Worm (Caenorhabditis elegans) whole organism, late embryonic: ENCODE data around the gene cyp-43A1.

Source experiments
- F13H6.1 ChIP-seq: sonication (generic microtip); optimal IDR thresholded peaks from 2 replicates; lab custom pipeline; 2016; ENCODE audit warnings: missing genetic modification characterization, missing compliant biosample characterization
- ahr-1 ChIP-seq: sonication (generic microtip); optimal IDR thresholded peaks from 2 replicates; lab custom pipeline; 2016; ENCODE audit warnings: missing genetic modification characterization, missing compliant biosample characterization
- ama-1 ChIP-seq: fragments of 150-350 bp; optimal IDR thresholded peaks from 2 replicates; lab custom pipeline; 2014
- ceh-14 ChIP-seq: sonication (generic microtip); optimal IDR thresholded peaks from 2 replicates; lab custom pipeline; 2016; ENCODE audit warnings: missing genotype, missing genetic modification characterization, missing compliant biosample characterization
- ceh-18 ChIP-seq: sonication (generic microtip); optimal IDR thresholded peaks from 2 replicates; lab custom pipeline; 2016; ENCODE audit warnings: missing genetic modification characterization, missing compliant biosample characterization
- ceh-2 ChIP-seq: sonication (generic microtip); optimal IDR thresholded peaks from 2 replicates; lab custom pipeline; 2016; ENCODE audit warnings: missing genotype, missing genetic modification characterization, missing compliant biosample characterization
- ceh-24 ChIP-seq: sonication (generic microtip); optimal IDR thresholded peaks from 2 replicates; lab custom pipeline; 2016; ENCODE audit warnings: mild to moderate bottlenecking, missing genetic modification characterization, missing compliant biosample characterization
- ceh-31 ChIP-seq: sonication (generic microtip); optimal IDR thresholded peaks from 2 replicates; lab custom pipeline; 2016; ENCODE audit warnings: missing genetic modification characterization, missing compliant biosample characterization
- ceh-34 ChIP-seq: sonication (generic microtip); optimal IDR thresholded peaks from 2 replicates; lab custom pipeline; 2016; ENCODE audit warnings: mild to moderate bottlenecking, missing genetic modification characterization, missing compliant biosample characterization
- eyg-1 ChIP-seq: sonication (generic microtip); optimal IDR thresholded peaks from 2 replicates; lab custom pipeline; 2016; ENCODE audit warnings: missing genotype, missing genetic modification characterization, missing compliant biosample characterization
- fax-1 ChIP-seq: sonication (generic microtip); optimal IDR thresholded peaks from 2 replicates; lab custom pipeline; 2016; ENCODE audit warnings: missing genotype, missing genetic modification characterization, missing compliant biosample characterization
- fkh-10 ChIP-seq: fragments of 150-350 bp; optimal IDR thresholded peaks from 2 replicates; lab custom pipeline; 2014; ENCODE audit warnings: missing biosample characterization, missing genetic modification reagents, missing genetic modification characterization
- hlh-13 ChIP-seq: fragments of 200-800 bp; sonication (Bioruptor generic); optimal IDR thresholded peaks from 2 replicates; lab custom pipeline; 2018; ENCODE audit warnings: mild to moderate bottlenecking, missing genetic modification characterization, missing compliant biosample characterization
- hlh-15 ChIP-seq: sonication (generic microtip); optimal IDR thresholded peaks from 2 replicates; lab custom pipeline; 2016; ENCODE audit warnings: missing genetic modification characterization, missing compliant biosample characterization
- hlh-6 ChIP-seq: sonication (generic microtip); optimal IDR thresholded peaks from 2 replicates; lab custom pipeline; 2016; ENCODE audit warnings: missing genotype, missing genetic modification characterization, missing compliant biosample characterization
- nfya-1 ChIP-seq: sonication (generic microtip); optimal IDR thresholded peaks from 2 replicates; lab custom pipeline; 2017; ENCODE audit warnings: missing genetic modification characterization, mild to moderate bottlenecking, missing compliant biosample characterization, antibody characterized with exemption, moderate library complexity
- nhr-11 ChIP-seq: fragments of 150-350 bp; optimal IDR thresholded peaks from 2 replicates; lab custom pipeline; 2014; ENCODE audit warnings: missing biosample characterization, missing genetic modification characterization
- npax-4 ChIP-seq: sonication (generic microtip); optimal IDR thresholded peaks from 2 replicates; lab custom pipeline; 2016; ENCODE audit warnings: missing genetic modification characterization, missing compliant biosample characterization
- pag-3 ChIP-seq: sonication (generic microtip); optimal IDR thresholded peaks from 2 replicates; lab custom pipeline; 2016; ENCODE audit warnings: missing compliant biosample characterization, missing genetic modification characterization, borderline replicate concordance
- pha-2 ChIP-seq: sonication (generic microtip); optimal IDR thresholded peaks from 2 replicates; lab custom pipeline; 2017; ENCODE audit warnings: mild to moderate bottlenecking, missing genetic modification characterization, missing compliant biosample characterization
- pqm-1 ChIP-seq: sonication (generic microtip); optimal IDR thresholded peaks from 2 replicates; lab custom pipeline; 2016; ENCODE audit warnings: missing genetic modification characterization, missing compliant biosample characterization
- pros-1 ChIP-seq: fragments of 150-350 bp; optimal IDR thresholded peaks from 2 replicates; lab custom pipeline; 2014; ENCODE audit warnings: missing biosample characterization, missing genetic modification reagents, missing genetic modification characterization
- ref-2 ChIP-seq: sonication (generic microtip); optimal IDR thresholded peaks from 2 replicates; lab custom pipeline; 2016; ENCODE audit warnings: missing genetic modification characterization, missing compliant biosample characterization
- rnt-1 ChIP-seq: sonication (generic microtip); optimal IDR thresholded peaks from 2 replicates; lab custom pipeline; 2016; ENCODE audit warnings: missing genetic modification characterization, missing compliant biosample characterization
- sdc-2 ChIP-seq: sonication (generic microtip); optimal IDR thresholded peaks from 2 replicates; lab custom pipeline; 2016; ENCODE audit warnings: missing genotype, missing genetic modification characterization, missing compliant biosample characterization
- sox-4 ChIP-seq: sonication (generic microtip); optimal IDR thresholded peaks from 2 replicates; lab custom pipeline; 2017; ENCODE audit warnings: mild to moderate bottlenecking, missing genetic modification characterization, inconsistent platforms, missing compliant biosample characterization
- tbx-2 ChIP-seq: sonication (generic microtip); optimal IDR thresholded peaks from 2 replicates; lab custom pipeline; 2016; ENCODE audit warnings: missing genetic modification characterization, missing compliant biosample characterization
- ttx-3 ChIP-seq: sonication (generic microtip); optimal IDR thresholded peaks from 2 replicates; lab custom pipeline; 2016; ENCODE audit warnings: missing genetic modification reagents, missing genetic modification characterization, missing compliant biosample characterization
- unc-3 ChIP-seq, 2 experiments: fragments of 200-800 bp in 1 of 2; sonication (Bioruptor generic) in 1 of 2; sonication (generic microtip) in 1 of 2; conservative IDR thresholded peaks in 1 of 2; optimal IDR thresholded peaks in 1 of 2; 2 replicates each; pipeline versions ENCODE4 v1.3.6 to Lab custom; 2016 to 2022; ENCODE audit warnings: missing compliant biosample characterization in 2 of 2, missing genetic modification characterization in 2 of 2, missing genetic modification reagents in 1 of 2
- unc-42 ChIP-seq: sonication (generic microtip); optimal IDR thresholded peaks from 2 replicates; lab custom pipeline; 2016; ENCODE audit warnings: missing genotype, missing genetic modification characterization, missing compliant biosample characterization
- unc-55 ChIP-seq: sonication (generic microtip); optimal IDR thresholded peaks from 2 replicates; lab custom pipeline; 2017; ENCODE audit warnings: missing biosample characterization, missing genetic modification reagents, missing genetic modification characterization
- ztf-16 ChIP-seq: sonication (generic microtip); optimal IDR thresholded peaks from 2 replicates; lab custom pipeline; 2017; ENCODE audit warnings: missing genetic modification characterization, missing compliant biosample characterization

The cyp-43A1 gene

ce11 chrX:5764739-5765138, 50.4 kb downstream of the cyp-43A1 start:
- no peak for TF ChIP-seq nhr-11 (tag; lab: Kevin White, UChicago)
- no peak for TF ChIP-seq ahr-1
- TF ChIP-seq ceh-2 (tag; lab: Kevin White, UChicago), result no peak
- TF ChIP-seq ceh-18 (tag; lab: Kevin White, UChicago), result peak; percentile 23
- no peak for TF ChIP-seq ceh-14 (tag; lab: Kevin White, UChicago)
- TF ChIP-seq ceh-34 (tag; lab: Kevin White, UChicago), result no peak
- TF ChIP-seq sox-4, result peak; percentile 10
- TF ChIP-seq sdc-2, result peak; percentile 43
- peak; percentile 44 for TF ChIP-seq nfya-1 (tag; lab: Kevin White, UChicago)
- no peak for TF ChIP-seq hlh-15 (tag; lab: Kevin White, UChicago)
- TF ChIP-seq eyg-1 (tag; lab: Kevin White, UChicago), result no peak
- TF ChIP-seq unc-3 (GFP tag; conservative IDR thresholded peaks at IDR 0.05; lab: Robert Waterston, UW), result no peak
- no peak for TF ChIP-seq unc-3 (tag; optimal IDR thresholded peaks at IDR 0.05; lab: Kevin White, UChicago)
- TF ChIP-seq hlh-13, result no peak
- no peak for TF ChIP-seq pqm-1 (tag; lab: Kevin White, UChicago)
- TF ChIP-seq fax-1 (tag; lab: Kevin White, UChicago), result no peak
- TF ChIP-seq unc-55 (GFP tag; lab: Kevin White, UChicago), result no peak
- TF ChIP-seq ceh-31 (tag; lab: Kevin White, UChicago), result peak; percentile 42
- no peak for TF ChIP-seq npax-4 (tag; lab: Kevin White, UChicago)
- TF ChIP-seq ama-1 (lab: Kevin White, UChicago), result no peak
- no peak for TF ChIP-seq rnt-1 (tag; lab: Kevin White, UChicago)
- TF ChIP-seq pros-1 (tag; lab: Kevin White, UChicago), result no peak
- TF ChIP-seq unc-42 (tag; lab: Kevin White, UChicago), result peak; percentile 23
- TF ChIP-seq ttx-3, result no peak
- no peak for TF ChIP-seq ztf-16 (tag; lab: Kevin White, UChicago)
- TF ChIP-seq pha-2 (tag; lab: Kevin White, UChicago), result no peak
- TF ChIP-seq ref-2 (tag; lab: Kevin White, UChicago), result peak; percentile 68
- peak; percentile 29 for TF ChIP-seq hlh-6 (tag; lab: Kevin White, UChicago)
- no peak for TF ChIP-seq fkh-10
- no peak for TF ChIP-seq pag-3 (tag; lab: Kevin White, UChicago)
- TF ChIP-seq F13H6.1 (tag; lab: Kevin White, UChicago), result no peak
- peak; percentile 42 for TF ChIP-seq tbx-2 (tag; lab: Kevin White, UChicago)
- TF ChIP-seq ceh-24 (tag; lab: Kevin White, UChicago), result no peak
- TF ChIP-seq, all 69 proteins: peak for 9
